Fruit fly (Drosophila melanogaster): Measurements from ENCODE around the gene BBIP1.

BBIP1 gene

dm6 chr3R:9393542-9394025, 10.6 kb upstream of the BBIP1 start:
- no peak for TF ChIP-seq CG17801 (GFP tag; optimal IDR thresholded peaks at IDR 0.05; ENCODE audit: partially characterized antibody)

- peak; percentile 37 for TF ChIP-seq CG17801 (GFP tag; optimal IDR thresholded peaks at IDR 0.05; ENCODE audit: partially characterized antibody)
Measured at dm6 chr3R:9394385-9395042, 9.7 kb upstream of the BBIP1 start, which contains the start of gene FER. Gene FER (minus strand): TSS chr3R:9394546.

- no peak for TF ChIP-seq CG17801 (GFP tag; optimal IDR thresholded peaks at IDR 0.05; ENCODE audit: partially characterized antibody)
Measured at dm6 chr3R:9395998-9396397, 8.2 kb upstream of the BBIP1 start.

dm6 chr3R:9397890-9398289, 6.3 kb upstream of the BBIP1 start, which contains the start of gene Or85f:
Gene Or85f (plus strand): TSS chr3R:9398190.
- no peak for TF ChIP-seq CG17801 (GFP tag; optimal IDR thresholded peaks at IDR 0.05; ENCODE audit: partially characterized antibody)

dm6 chr3R:9399074-9399473, 5.1 kb upstream of the BBIP1 start:
- no peak for TF ChIP-seq CG17801 (GFP tag; optimal IDR thresholded peaks at IDR 0.05; ENCODE audit: partially characterized antibody)

- peak; percentile 88 for TF ChIP-seq CG17801 (GFP tag; optimal IDR thresholded peaks at IDR 0.05; ENCODE audit: partially characterized antibody)
Measured at dm6 chr3R:9399951-9400392, 4.2 kb upstream of the BBIP1 start, which contains the start of gene CG34117. Gene CG34117 (minus strand): TSS chr3R:9400053.

- TF ChIP-seq CG17801 (GFP tag; optimal IDR thresholded peaks at IDR 0.05; ENCODE audit: partially characterized antibody), result peak; percentile 94
Measured at dm6 chr3R:9401127-9401603, 3.0 kb upstream of the BBIP1 start, which contains the start of the genes RpL34b and CG8132. Gene RpL34b (minus strand): TSS chr3R:9401226. Gene CG8132 (plus strand): TSS chr3R:9401495.

- no peak for TF ChIP-seq CG17801 (GFP tag; optimal IDR thresholded peaks at IDR 0.05; ENCODE audit: partially characterized antibody)
Measured at dm6 chr3R:9408069-9408468, 3.9 kb downstream of the BBIP1 start, which contains the start of gene CG44261. Gene CG44261 (minus strand): TSS chr3R:9408169.

dm6 chr3R:9410182-9410581, 6.0 kb downstream of the BBIP1 start, which contains the start of gene betaTub85D:
Gene betaTub85D (minus strand): TSS chr3R:9410282.
- no peak for TF ChIP-seq CG17801 (GFP tag; optimal IDR thresholded peaks at IDR 0.05; ENCODE audit: partially characterized antibody)

dm6 chr3R:9411928-9412640, 7.9 kb downstream of the BBIP1 start, which contains the start of the genes Task7 and alpha-Man-IIa:
Gene Task7 (minus strand): TSS chr3R:9412293.
Gene alpha-Man-IIa (plus strand): TSS chr3R:9412548.
- peak; percentile 17 for TF ChIP-seq CG17801 (GFP tag; optimal IDR thresholded peaks at IDR 0.05; ENCODE audit: partially characterized antibody)

dm6 chr3R:9416951-9417350, 12.8 kb downstream of the BBIP1 start:
- no peak for TF ChIP-seq CG17801 (GFP tag; optimal IDR thresholded peaks at IDR 0.05; ENCODE audit: partially characterized antibody)

- peak; percentile 53 for TF ChIP-seq CG17801 (GFP tag; optimal IDR thresholded peaks at IDR 0.05; ENCODE audit: partially characterized antibody)
Measured at dm6 chr3R:9417577-9418334, 13.6 kb downstream of the BBIP1 start, which contains the start of gene ps. Gene ps (plus strand): TSS chr3R:9417940.

dm6 chr3R:9418373-9419299, 14.5 kb downstream of the BBIP1 start:
- no peak for TF ChIP-seq CG17801 (GFP tag; optimal IDR thresholded peaks at IDR 0.05; ENCODE audit: partially characterized antibody)

- peak; percentile 40 for TF ChIP-seq CG17801 (GFP tag; optimal IDR thresholded peaks at IDR 0.05; ENCODE audit: partially characterized antibody)
Measured at dm6 chr3R:9419300-9419652, 15.1 kb downstream of the BBIP1 start.
